Fruit fly (Drosophila melanogaster): Measurements from ENCODE around the gene CG13982.

- TF ChIP-seq br (GFP tag; optimal IDR thresholded peaks at IDR 0.05) (no peak), sv (GFP tag; optimal IDR thresholded peaks at IDR 0.05) (no peak), sage (GFP tag; optimal IDR thresholded peaks at IDR 0.05) (no peak), CG32264 (GFP tag; optimal IDR thresholded peaks at IDR 0.05) (no peak), Hr78 (GFP tag; optimal IDR thresholded peaks at IDR 0.05) (no peak), h (GFP tag; optimal IDR thresholded peaks at IDR 0.05) (no peak), pan (optimal IDR thresholded peaks at IDR 0.05) (no peak)
Measured at dm6 chr2L:6421495-6421894, 9.4 kb downstream of the CG13982 start.

Data from whole organism, wandering third instar larva.